Worm (Caenorhabditis elegans): ENCODE results near the gene Y54G2A.57.

Gene Y54G2A.57

DNA sequence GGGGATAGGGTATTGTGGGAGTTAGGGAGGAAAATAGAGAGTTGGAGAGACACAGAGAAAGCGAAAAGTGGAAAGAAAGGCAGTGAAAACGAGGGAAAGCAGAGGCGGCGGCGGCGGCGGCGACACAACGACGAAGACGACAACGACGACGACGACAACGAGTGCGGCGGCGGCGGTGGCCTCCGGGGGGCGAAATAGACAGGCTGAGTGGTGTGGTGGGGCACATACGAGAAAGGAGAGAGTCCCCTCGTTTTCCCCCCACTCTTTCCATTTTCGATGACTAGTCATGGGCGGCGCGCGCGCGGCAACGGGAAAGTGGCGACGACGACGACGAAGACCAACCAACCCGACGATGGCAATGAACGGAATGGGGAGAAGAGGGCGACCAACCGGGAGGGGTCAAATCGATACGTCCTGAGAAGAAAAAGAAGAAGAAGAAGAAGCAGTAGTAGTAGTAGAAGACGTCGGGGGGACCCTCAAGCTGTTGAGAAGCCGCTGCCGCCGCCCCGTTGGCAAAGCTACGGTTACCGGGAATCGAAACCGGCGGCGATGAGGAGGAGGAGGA, 28.9 kb downstream of the Y54G2A.57 start (continued):
- TF ChIP-seq dmd-4 (tag; optimal IDR thresholded peaks at IDR 0.05; ENCODE audit: borderline replicate concordance): peak; percentile 37
- TF ChIP-seq ceh-45 (GFP tag; IDR thresholded peaks at IDR 0.05): no peak
- peak; percentile 20 for TF ChIP-seq ceh-2 (tag; optimal IDR thresholded peaks at IDR 0.05)
- TF ChIP-seq hlh-6 (tag; optimal IDR thresholded peaks at IDR 0.05): peak; percentile 47
- no peak for TF ChIP-seq lin-11 (tag; optimal IDR thresholded peaks at IDR 0.05)
- TF ChIP-seq ref-2 (tag; optimal IDR thresholded peaks at IDR 0.05): peak; percentile 36
- no peak for TF ChIP-seq pax-1 (tag; optimal IDR thresholded peaks at IDR 0.05)
- no peak for TF ChIP-seq tbx-7 (tag; optimal IDR thresholded peaks at IDR 0.05)
- TF ChIP-seq C38D4.7 (GFP tag; optimal IDR thresholded peaks at IDR 0.05): no peak
- TF ChIP-seq unc-42 (tag; optimal IDR thresholded peaks at IDR 0.05): peak; percentile 45
- TF ChIP-seq ceh-9 (tag; optimal IDR thresholded peaks at IDR 0.05): no peak
- peak; percentile 59 for TF ChIP-seq C08G9.2 (tag; optimal IDR thresholded peaks at IDR 0.05)
- no peak for TF ChIP-seq hlh-30 (tag; optimal IDR thresholded peaks at IDR 0.05; ENCODE audit: insufficient read depth)
- TF ChIP-seq ceh-18 (tag; optimal IDR thresholded peaks at IDR 0.05): peak; percentile 54
- TF ChIP-seq tbx-2 (tag; optimal IDR thresholded peaks at IDR 0.05): peak; percentile 63
- TF ChIP-seq unc-86 (tag; optimal IDR thresholded peaks at IDR 0.05): peak; percentile 48
- TF ChIP-seq K09A11.1 (tag; optimal IDR thresholded peaks at IDR 0.05; ENCODE audit: insufficient read depth): no peak
- TF ChIP-seq pag-3 (tag; optimal IDR thresholded peaks at IDR 0.05; ENCODE audit: borderline replicate concordance): no peak
- TF ChIP-seq K02D7.2 (tag; optimal IDR thresholded peaks at IDR 0.05): no peak
- TF ChIP-seq npax-4 (tag; optimal IDR thresholded peaks at IDR 0.05): no peak
- TF ChIP-seq pqm-1 (tag; optimal IDR thresholded peaks at IDR 0.05): no peak
- no peak for TF ChIP-seq madf-2 (tag; optimal IDR thresholded peaks at IDR 0.05)
- TF ChIP-seq nhr-232 (tag; optimal IDR thresholded peaks at IDR 0.05): no peak
- TF ChIP-seq nhr-11 (tag; optimal IDR thresholded peaks at IDR 0.05): no peak

DNA sequence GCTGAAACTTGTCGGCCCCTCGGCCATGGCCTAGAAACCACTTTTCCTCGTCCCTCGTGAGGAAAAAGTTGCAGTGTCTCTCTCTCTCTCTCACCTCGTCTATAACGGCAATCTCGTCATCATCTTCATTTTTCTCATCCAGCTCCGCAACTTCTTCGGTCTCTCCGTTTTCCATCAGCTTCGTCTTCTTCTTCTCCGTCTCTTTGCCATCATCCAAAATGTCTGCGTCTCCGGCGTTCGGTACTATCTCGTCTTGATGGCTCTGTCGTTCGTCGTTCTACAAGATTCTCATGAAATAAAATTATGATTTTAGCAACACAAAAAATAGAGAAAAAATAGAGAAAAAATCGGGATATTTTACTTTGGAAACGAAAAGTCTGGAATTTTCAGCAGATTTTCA, 31.8 kb downstream of the Y54G2A.57 start:
- TF ChIP-seq ceh-45 (GFP tag; IDR thresholded peaks at IDR 0.05) (no peak), elt-2 (tag; optimal IDR thresholded peaks at IDR 0.05) (no peak), ceh-31 (tag; optimal IDR thresholded peaks at IDR 0.05) (no peak)

- no peak for TF ChIP-seq pat-9 (tag; optimal IDR thresholded peaks at IDR 0.05)
- no peak for TF ChIP-seq ceh-30 (tag; optimal IDR thresholded peaks at IDR 0.05)
- no peak for TF ChIP-seq ceh-18 (tag; optimal IDR thresholded peaks at IDR 0.05)
- no peak for TF ChIP-seq tbx-2 (tag; optimal IDR thresholded peaks at IDR 0.05)
- TF ChIP-seq nfya-1 (tag; optimal IDR thresholded peaks at IDR 0.05): no peak
- no peak for TF ChIP-seq pag-3 (tag; optimal IDR thresholded peaks at IDR 0.05; ENCODE audit: borderline replicate concordance)
These were observed 33.1 kb downstream of the Y54G2A.57 start for ce11 chrIV:3002807-3003206.

DNA sequence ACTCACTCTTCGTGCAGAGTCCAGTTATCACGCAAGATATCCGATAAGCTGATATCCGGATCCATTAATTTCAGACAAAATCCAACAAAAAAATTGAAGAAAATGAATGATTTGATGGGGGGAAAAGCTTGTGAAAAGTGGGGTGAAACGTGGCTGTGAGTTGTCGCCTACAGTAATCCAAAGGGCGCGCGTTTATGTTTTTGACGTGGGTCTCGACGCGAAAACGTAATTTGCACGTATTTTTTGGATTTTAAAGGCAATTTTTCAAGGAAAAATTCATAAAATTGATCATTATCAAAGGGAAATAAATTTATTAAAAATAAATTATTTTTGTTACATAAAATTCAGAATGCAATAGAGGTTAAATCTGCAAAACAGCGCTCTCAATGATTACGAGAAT, 39.1 kb downstream of the Y54G2A.57 start, which contains the start of gene Y54G2A.73:
TSS of gene Y54G2A.73 (minus strand) at position 65 of the 400 bp plus-strand sequence.
- TF ChIP-seq ceh-9 (tag; optimal IDR thresholded peaks at IDR 0.05) (no peak), sdc-2 (tag; optimal IDR thresholded peaks at IDR 0.05) (no peak), nhr-11 (tag; optimal IDR thresholded peaks at IDR 0.05) (no peak), mec-3 (tag; optimal IDR thresholded peaks at IDR 0.05; ENCODE audit: borderline replicate concordance) (no peak), pax-1 (tag; optimal IDR thresholded peaks at IDR 0.05) (no peak), npax-4 (tag; optimal IDR thresholded peaks at IDR 0.05) (no peak), pha-2 (tag; optimal IDR thresholded peaks at IDR 0.05) (no peak), hlh-15 (tag; optimal IDR thresholded peaks at IDR 0.05) (no peak), C08G9.2 (tag; optimal IDR thresholded peaks at IDR 0.05) (no peak), fax-1 (tag; optimal IDR thresholded peaks at IDR 0.05) (no peak), K02D7.2 (tag; optimal IDR thresholded peaks at IDR 0.05) (no peak), ref-2 (tag; optimal IDR thresholded peaks at IDR 0.05) (no peak), gmeb-2 (tag; optimal IDR thresholded peaks at IDR 0.05) (no peak), sox-2 (GFP tag; IDR thresholded peaks at IDR 0.05) (no peak), elt-2 (tag; optimal IDR thresholded peaks at IDR 0.05) (no peak), K09A11.1 (tag; optimal IDR thresholded peaks at IDR 0.05; ENCODE audit: insufficient read depth) (no peak), hlh-8 (tag; optimal IDR thresholded peaks at IDR 0.05) (no peak), pqm-1 (tag; optimal IDR thresholded peaks at IDR 0.05) (no peak), eyg-1 (tag; optimal IDR thresholded peaks at IDR 0.05) (no peak)
